Worm (Caenorhabditis elegans): ENCODE measurements around the gene ZK1058.3.

ce11 chrIII:3928136-3928535 is 9.5 kb downstream of the ZK1058.3 start, which contains the start of gene F37A8.1:
- TF ChIP-seq syd-9 (tag; optimal IDR thresholded peaks at IDR 0.05), result no peak
- no peak for TF ChIP-seq ceh-9 (tag; optimal IDR thresholded peaks at IDR 0.05)
- no peak for TF ChIP-seq pqm-1 (tag; optimal IDR thresholded peaks at IDR 0.05)
- TF ChIP-seq ceh-14 (tag; optimal IDR thresholded peaks at IDR 0.05), result no peak
- TF ChIP-seq lin-11 (tag; optimal IDR thresholded peaks at IDR 0.05), result no peak
- no peak for TF ChIP-seq fkh-10 (GFP tag; optimal IDR thresholded peaks at IDR 0.05)
- no peak for TF ChIP-seq tbx-7 (tag; optimal IDR thresholded peaks at IDR 0.05)
- TF ChIP-seq ama-1 (optimal IDR thresholded peaks at IDR 0.05), result no peak
- no peak for TF ChIP-seq hlh-8 (tag; optimal IDR thresholded peaks at IDR 0.05)
- TF ChIP-seq ceh-30 (tag; optimal IDR thresholded peaks at IDR 0.05), result no peak
